Fruit fly (Drosophila melanogaster): Measurements from ENCODE around the gene Hsc70-4.
A peak's percentile ranks its signal among the peaks of the same experiment; 100 is the strongest.

Hsc70-4 gene

dm6 chr3R:15213362-15213989, 29.0 kb upstream of the Hsc70-4 start, which contains the start of the genes CG6654 and CG4210 (continued):
- TF ChIP-seq jigr1 (GFP tag; IDR thresholded peaks at IDR 0.05), result no peak
- no peak for TF ChIP-seq CG12942 (GFP tag; optimal IDR thresholded peaks at IDR 0.05)
- TF ChIP-seq CG2678 (tag; optimal IDR thresholded peaks at IDR 0.05), result no peak
- no peak for TF ChIP-seq CG7786 (GFP tag; optimal IDR thresholded peaks at IDR 0.05)
- no peak for TF ChIP-seq shn (GFP tag; optimal IDR thresholded peaks at IDR 0.05)
- TF ChIP-seq gem (tag; optimal IDR thresholded peaks at IDR 0.05), result no peak
- TF ChIP-seq knrl (GFP tag; IDR thresholded peaks at IDR 0.05; ENCODE audit: partially characterized antibody), result peak; percentile 58; the same call in 2 of the 3 replicates
- TF ChIP-seq Spps (tag; optimal IDR thresholded peaks at IDR 0.05), result no peak
- no peak for TF ChIP-seq CG11456 (GFP tag; IDR thresholded peaks at IDR 0.05)
- TF ChIP-seq NC2β (GFP tag; optimal IDR thresholded peaks at IDR 0.05), result no peak
- TF ChIP-seq danr (GFP tag; IDR thresholded peaks at IDR 0.05), result no peak
- TF ChIP-seq CG9609 (GFP tag; optimal IDR thresholded peaks at IDR 0.05), result no peak
- TF ChIP-seq vvl (GFP tag; IDR thresholded peaks at IDR 0.05), result no peak
- no peak for TF ChIP-seq cad (GFP tag; optimal IDR thresholded peaks at IDR 0.05)
- TF ChIP-seq CG15269 (tag; optimal IDR thresholded peaks at IDR 0.05), result no peak
- TF ChIP-seq Med (GFP tag), result peak; percentile 57
- TF ChIP-seq crol (GFP tag; IDR thresholded peaks at IDR 0.05), result no peak
- TF ChIP-seq CG11247 (GFP tag; IDR thresholded peaks at IDR 0.05), result no peak
- TF ChIP-seq so (GFP tag; IDR thresholded peaks at IDR 0.05), result no peak
- no peak for TF ChIP-seq fu2 (GFP tag; optimal IDR thresholded peaks at IDR 0.05)
- TF ChIP-seq sc (optimal IDR thresholded peaks at IDR 0.05), result no peak
- no peak for TF ChIP-seq sc (GFP tag; optimal IDR thresholded peaks at IDR 0.05)
- TF ChIP-seq CG11504 (tag; optimal IDR thresholded peaks at IDR 0.05), result no peak
- TF ChIP-seq Meics (GFP tag; optimal IDR thresholded peaks at IDR 0.05), result no peak
- peak; percentile 21 for TF ChIP-seq Sin3A (optimal IDR thresholded peaks at IDR 0.05)
- TF ChIP-seq p53 (GFP tag; optimal IDR thresholded peaks at IDR 0.05), result no peak
- TF ChIP-seq MTF-1 (GFP tag; optimal IDR thresholded peaks at IDR 0.05; ENCODE audit: borderline replicate concordance), result no peak
- TF ChIP-seq cato (GFP tag; optimal IDR thresholded peaks at IDR 0.05; ENCODE audit: borderline replicate concordance), result no peak
- TF ChIP-seq CG6765 (GFP tag; optimal IDR thresholded peaks at IDR 0.05), result no peak
- TF ChIP-seq CG6654 (GFP tag; optimal IDR thresholded peaks at IDR 0.05), result no peak
- TF ChIP-seq CG12299 (tag; optimal IDR thresholded peaks at IDR 0.05), result no peak
- no peak for TF ChIP-seq rib (GFP tag; IDR thresholded peaks at IDR 0.05)
- no peak for TF ChIP-seq CG7745 (tag; optimal IDR thresholded peaks at IDR 0.05)
- TF ChIP-seq C15 (GFP tag; IDR thresholded peaks at IDR 0.05), result no peak
- TF ChIP-seq CG1603 (tag; optimal IDR thresholded peaks at IDR 0.05), result peak; percentile 50
- no peak for TF ChIP-seq NK7.1 (GFP tag; optimal IDR thresholded peaks at IDR 0.05)
- TF ChIP-seq pum (GFP tag; optimal IDR thresholded peaks at IDR 0.05), result no peak
- TF ChIP-seq Atf6 (GFP tag; IDR thresholded peaks at IDR 0.05), result no peak
- no peak for TF ChIP-seq gcm2 (GFP tag; optimal IDR thresholded peaks at IDR 0.05)
- TF ChIP-seq CG11398 (GFP tag; optimal IDR thresholded peaks at IDR 0.05), result no peak
- peak; percentile 1 for TF ChIP-seq CG9727 (GFP tag; optimal IDR thresholded peaks at IDR 0.05)
- TF ChIP-seq YL-1 (GFP tag; optimal IDR thresholded peaks at IDR 0.05), result peak; percentile 32
- TF ChIP-seq slbo (GFP tag; IDR thresholded peaks at IDR 0.05), result no peak
- no peak for TF ChIP-seq abd-A (tag; optimal IDR thresholded peaks at IDR 0.05)
- no peak for TF ChIP-seq Deaf1 (tag; optimal IDR thresholded peaks at IDR 0.05)
- no peak for TF ChIP-seq CG6175 (GFP tag; IDR thresholded peaks at IDR 0.05)
- TF ChIP-seq ash1 (GFP tag; optimal IDR thresholded peaks at IDR 0.05), result no peak
- no peak for TF ChIP-seq CG11723 (GFP tag; optimal IDR thresholded peaks at IDR 0.05)
- TF ChIP-seq phol (tag; optimal IDR thresholded peaks at IDR 0.05), result peak; percentile 22
- no peak for TF ChIP-seq az2 (GFP tag; optimal IDR thresholded peaks at IDR 0.05)
- TF ChIP-seq yki (optimal IDR thresholded peaks at IDR 0.05), result no peak
- TF ChIP-seq CG12155 (GFP tag; optimal IDR thresholded peaks at IDR 0.05), result peak; percentile 21
- no peak for TF ChIP-seq gcm (GFP tag; optimal IDR thresholded peaks at IDR 0.05)
